Worm (Caenorhabditis elegans): Measurements from ENCODE around the gene C52E2.3.
A peak's percentile ranks its signal among the peaks of the same experiment; 100 is the strongest.

C52E2.3 gene

ce11 chrII:1830182-1830682 lies 20.8 kb upstream of the C52E2.3 start, which contains the start of gene math-40:
Gene math-40, plus strand, starts transcription at chrII:1830632.
- TF ChIP-seq nhr-80 (tag; optimal IDR thresholded peaks at IDR 0.05) = peak; percentile 48
- TF ChIP-seq Y53F4B.3 (GFP tag; IDR thresholded peaks at IDR 0.05) = no peak

- no peak for TF ChIP-seq dpff-1 (tag; optimal IDR thresholded peaks at IDR 0.05)
- TF ChIP-seq nhr-80 (tag; optimal IDR thresholded peaks at IDR 0.05) = peak; percentile 24
- no peak for TF ChIP-seq F49E8.2 (tag; optimal IDR thresholded peaks at IDR 0.05; ENCODE audit: insufficient read depth)
- TF ChIP-seq hsf-1 (GFP tag; IDR thresholded peaks at IDR 0.05) = no peak
- no peak for TF ChIP-seq somi-1 (GFP tag; optimal IDR thresholded peaks at IDR 0.05)
Measured at ce11 chrII:1831883-1832388, 19.1 kb upstream of the C52E2.3 start, which contains the start of gene math-39. Gene math-39, plus strand, starts transcription at chrII:1832338.

ce11 chrII:1836204-1836603 lies 14.8 kb upstream of the C52E2.3 start, which contains the start of gene T08E11.1:
Gene T08E11.1, plus strand, starts transcription at chrII:1836504.
- TF ChIP-seq lin-26 (GFP tag; IDR thresholded peaks at IDR 0.05) (no peak), fkh-3 (tag; optimal IDR thresholded peaks at IDR 0.05) (no peak), unc-62 (GFP tag; optimal IDR thresholded peaks at IDR 0.05) (no peak), nfyb-1 (GFP tag; IDR thresholded peaks at IDR 0.05) (no peak), nhr-90 (tag; optimal IDR thresholded peaks at IDR 0.05) (no peak), zfh-2 (GFP tag; conservative IDR thresholded peaks at IDR 0.05) (no peak), F33H1.4 (GFP tag; IDR thresholded peaks at IDR 0.05) (no peak), nfya-1 (tag; optimal IDR thresholded peaks at IDR 0.05; ENCODE audit: borderline replicate concordance, insufficient read depth) (no peak), Y67H2A.10 (GFP tag; conservative IDR thresholded peaks at IDR 0.05) (no peak), madf-10 (tag; optimal IDR thresholded peaks at IDR 0.05) (no peak), snpc-4 (GFP tag; optimal IDR thresholded peaks at IDR 0.05) (no peak), snpc-4 (tag; optimal IDR thresholded peaks at IDR 0.05) (no peak), gei-17 (GFP tag; optimal IDR thresholded peaks at IDR 0.05) (no peak)

ce11 chrII:1842894-1843293 lies 8.2 kb upstream of the C52E2.3 start, which contains the start of the genes C52E2.5 and C52E2.4:
Gene C52E2.5, minus strand, starts transcription at chrII:1842936.
Gene C52E2.4, plus strand, starts transcription at chrII:1843145.
- no peak for TF ChIP-seq nhr-27 (tag; optimal IDR thresholded peaks at IDR 0.05)
- TF ChIP-seq nhr-80 (tag; optimal IDR thresholded peaks at IDR 0.05) = peak; percentile 60

- TF ChIP-seq sptf-2 (GFP tag; optimal IDR thresholded peaks at IDR 0.05) = no peak
- peak; percentile 58; the same call in 1 of the 2 replicates for TF ChIP-seq nfyb-1 (GFP tag; IDR thresholded peaks at IDR 0.05)
Measured at ce11 chrII:1844552-1844951, 6.5 kb upstream of the C52E2.3 start.

- no peak for TF ChIP-seq efl-1 (GFP tag; optimal IDR thresholded peaks at IDR 0.05)
- TF ChIP-seq snpc-4 (GFP tag; optimal IDR thresholded peaks at IDR 0.05) = no peak
- TF ChIP-seq snpc-4 (tag; optimal IDR thresholded peaks at IDR 0.05) = no peak
- no peak for TF ChIP-seq hsf-1 (GFP tag; IDR thresholded peaks at IDR 0.05)
- no peak for TF ChIP-seq tlf-1 (GFP tag; optimal IDR thresholded peaks at IDR 0.05)
- peak; percentile 20; the same call in 1 of the 2 replicates for TF ChIP-seq hmg-1.2 (GFP tag; IDR thresholded peaks at IDR 0.05)
- TF ChIP-seq attf-3 (GFP tag; conservative IDR thresholded peaks at IDR 0.05) = no peak
- peak; percentile 42; the same call in 1 of the 2 replicates for TF ChIP-seq madf-6 (GFP tag; IDR thresholded peaks at IDR 0.05)
Measured at ce11 chrII:1848109-1848508, 2.9 kb upstream of the C52E2.3 start, which contains the start of gene fbxb-97. Gene fbxb-97, minus strand, starts transcription at chrII:1848161.

ce11 chrII:1850299-1850698 lies 745 bp upstream of the C52E2.3 start, which contains the start of gene fbxb-96:
Gene fbxb-96, minus strand, starts transcription at chrII:1850399.
- TF ChIP-seq cebp-1 (GFP tag; IDR thresholded peaks at IDR 0.05) (no peak), cebp-1 (tag; optimal IDR thresholded peaks at IDR 0.05) (no peak), K12H6.12 (tag; optimal IDR thresholded peaks at IDR 0.05) (no peak), efl-1 (GFP tag; optimal IDR thresholded peaks at IDR 0.05) (no peak), hrde-1 (tag; optimal IDR thresholded peaks at IDR 0.05; ENCODE audit: borderline replicate concordance) (no peak), zfh-2 (GFP tag; conservative IDR thresholded peaks at IDR 0.05) (no peak), Y56A3A.18 (GFP tag; IDR thresholded peaks at IDR 0.05) (no peak), sptf-2 (GFP tag; optimal IDR thresholded peaks at IDR 0.05) (no peak), dpff-1 (tag; optimal IDR thresholded peaks at IDR 0.05) (no peak), ama-1 (optimal IDR thresholded peaks at IDR 0.05) (no peak), ama-1 (GFP tag; optimal IDR thresholded peaks at IDR 0.05) (no peak), madf-8 (GFP tag; conservative IDR thresholded peaks at IDR 0.05) (no peak), F10E7.11 (tag; optimal IDR thresholded peaks at IDR 0.05) (no peak), F23B12.7 (tag; optimal IDR thresholded peaks at IDR 0.05; ENCODE audit: insufficient read depth) (no peak), Y79H2A.3 (GFP tag; conservative IDR thresholded peaks at IDR 0.05) (no peak)

Data from whole organism, young adult.